Fruit fly (Drosophila melanogaster) whole organism, embryonic: ENCODE data around the gene HipHop.
A peak's percentile ranks its signal among the peaks of the same experiment; 100 is the strongest.

ENCODE experiments used
- Ada2b ChIP-seq: fragments of 200-800 bp; sonication (Bioruptor generic); IDR thresholded peaks from 2 replicates; pipeline ENCODE4 v1.3.6; 2022; ENCODE audit warnings: missing biosample characterization, missing genetic modification characterization
- Antp ChIP-seq: fragments of 200-800 bp; sonication (Bioruptor generic); optimal IDR thresholded peaks from 3 replicates; lab custom pipeline; 2016; ENCODE audit warnings: missing biosample characterization, missing genetic modification characterization
- Bteb2 ChIP-seq: fragments of 200-800 bp; sonication (Bioruptor generic); optimal IDR thresholded peaks from 2 replicates; lab custom pipeline; 2016; ENCODE audit warnings: missing biosample characterization, missing genetic modification characterization
- CG10321 ChIP-seq: fragments of 200-800 bp; sonication (Bioruptor generic); IDR thresholded peaks from 2 replicates; pipeline ENCODE4 v1.3.6; 2022; ENCODE audit warnings: missing biosample characterization, missing genetic modification characterization
- CG11696 ChIP-seq: fragments of 200-800 bp; sonication (Bioruptor generic); IDR thresholded peaks from 2 replicates; pipeline ENCODE4 v1.3.6; 2022; ENCODE audit warnings: missing biosample characterization, missing genetic modification characterization
- CG12391 ChIP-seq: fragments of 200-800 bp; sonication (Bioruptor generic); optimal IDR thresholded peaks from 3 replicates; lab custom pipeline; 2018; ENCODE audit warnings: missing biosample characterization, mild to moderate bottlenecking, missing genetic modification characterization, moderate library complexity
- CG12744 ChIP-seq: fragments of 200-800 bp; sonication (Bioruptor generic); optimal IDR thresholded peaks from 2 replicates; lab custom pipeline; 2016; ENCODE audit warnings: missing biosample characterization, missing genetic modification characterization
- CG14050 ChIP-seq: fragments of 200-800 bp; sonication (Bioruptor generic); IDR thresholded peaks from 3 replicates; pipeline ENCODE4 v1.3.6; 2022; ENCODE audit warnings: missing biosample characterization, missing genetic modification characterization
- CG14441 ChIP-seq: fragments of 200-800 bp; sonication (Bioruptor generic); IDR thresholded peaks from 2 replicates; pipeline ENCODE4 v1.3.6; 2022; ENCODE audit warnings: missing biosample characterization, missing genetic modification characterization
- CG15696 ChIP-seq: fragments of 200-800 bp; sonication (Bioruptor generic); optimal IDR thresholded peaks from 2 replicates; lab custom pipeline; 2019; ENCODE audit warnings: missing biosample characterization, mild to moderate bottlenecking, missing genetic modification characterization, moderate library complexity
- CG1602 ChIP-seq: fragments of 200-800 bp; sonication (Bioruptor generic); optimal IDR thresholded peaks from 3 replicates; lab custom pipeline; 2016; ENCODE audit warnings: missing biosample characterization, missing genetic modification characterization
- CG2120 ChIP-seq: fragments of 200-800 bp; sonication (Bioruptor generic); optimal IDR thresholded peaks from 3 replicates; lab custom pipeline; 2016; ENCODE audit warnings: missing biosample characterization, missing genetic modification characterization
- CG34224 ChIP-seq: fragments of 200-800 bp; sonication (Bioruptor generic); IDR thresholded peaks from 3 replicates; pipeline ENCODE4 v1.3.6; 2022; ENCODE audit warnings: missing biosample characterization, missing genetic modification characterization; ENCODE audit not compliant: partially characterized antibody
- CG4617 ChIP-seq: fragments of 200-800 bp; sonication (Bioruptor generic); optimal IDR thresholded peaks from 3 replicates; lab custom pipeline; 2016; ENCODE audit warnings: missing biosample characterization, missing genetic modification characterization, borderline replicate concordance
- CG5953 ChIP-seq: fragments of 200-800 bp; sonication (Bioruptor generic); IDR thresholded peaks from 2 replicates; pipeline ENCODE4 v1.3.6; 2022; ENCODE audit warnings: missing biosample characterization, missing genetic modification characterization
- CG6689 ChIP-seq: fragments of 200-800 bp; sonication (Bioruptor generic); IDR thresholded peaks from 2 replicates; pipeline ENCODE4 v1.3.6; 2022; ENCODE audit warnings: missing biosample characterization, missing genetic modification characterization
- CG6765 ChIP-seq: fragments of 200-800 bp; sonication (Bioruptor generic); optimal IDR thresholded peaks from 3 replicates; lab custom pipeline; 2017; ENCODE audit warnings: missing biosample characterization, mild to moderate bottlenecking, missing genetic modification characterization
- CG8089 ChIP-seq: fragments of 200-800 bp; sonication (Bioruptor generic); optimal IDR thresholded peaks from 3 replicates; lab custom pipeline; 2016; ENCODE audit warnings: missing biosample characterization, missing genetic modification characterization
- CG8924 ChIP-seq: fragments of 200-800 bp; optimal IDR thresholded peaks from 3 replicates; lab custom pipeline; 2019; ENCODE audit warnings: missing biosample characterization, mild to moderate bottlenecking, missing genetic modification characterization, moderate library complexity
- Chrac-16 ChIP-seq: fragments of 200-800 bp; sonication (Bioruptor generic); optimal IDR thresholded peaks from 3 replicates; lab custom pipeline; 2016; ENCODE audit warnings: missing biosample characterization, missing genetic modification characterization
- Dbx ChIP-seq: fragments of 200-800 bp; sonication (Bioruptor generic); IDR thresholded peaks from 3 replicates; pipeline ENCODE4 v1.3.6; 2022; ENCODE audit warnings: missing biosample characterization, missing genetic modification characterization
- Dek ChIP-seq: fragments of 200-800 bp; sonication (Bioruptor generic); optimal IDR thresholded peaks from 3 replicates; lab custom pipeline; 2019; ENCODE audit warnings: missing biosample characterization, mild to moderate bottlenecking, missing genetic modification characterization, moderate library complexity
- Dip2 ChIP-seq: fragments of 200-800 bp; sonication (Bioruptor generic); IDR thresholded peaks from 2 replicates; pipeline ENCODE4 v1.3.6; 2022; ENCODE audit warnings: missing biosample characterization, missing genetic modification characterization
- Drgx ChIP-seq: fragments of 200-800 bp; sonication (Bioruptor generic); IDR thresholded peaks from 2 replicates; pipeline ENCODE4 v1.3.6; 2022; ENCODE audit warnings: missing biosample characterization, missing genetic modification characterization
- HLHmδ ChIP-seq: fragments of 200-800 bp; sonication (Bioruptor generic); optimal IDR thresholded peaks from 2 replicates; lab custom pipeline; 2018; ENCODE audit warnings: missing biosample characterization, mild to moderate bottlenecking, missing genetic modification characterization, moderate library complexity
- Hr78 ChIP-seq, 2 experiments: fragments of 200-800 bp in 1 of 2; fragments of >200 bp in 1 of 2; sonication (Bioruptor generic) in 1 of 2; optimal IDR thresholded peaks; 2 replicates each; lab custom pipeline; 2017 to 2019; ENCODE audit warnings: missing biosample characterization in 2 of 2, missing genetic modification characterization in 2 of 2, mild to moderate bottlenecking in 1 of 2, moderate library complexity in 1 of 2
- Mes4 ChIP-seq: fragments of 200-800 bp; sonication (Bioruptor generic); optimal IDR thresholded peaks from 2 replicates; lab custom pipeline; 2016; ENCODE audit warnings: missing biosample characterization, missing genetic modification characterization
- Mrtf ChIP-seq: fragments of 200-800 bp; sonication (Bioruptor generic); IDR thresholded peaks from 3 replicates; pipeline ENCODE4 v1.3.6; 2022; ENCODE audit warnings: missing biosample characterization, missing genetic modification characterization
- NK7.1 ChIP-seq: fragments of 200-800 bp; sonication (Bioruptor generic); optimal IDR thresholded peaks from 3 replicates; lab custom pipeline; 2016; ENCODE audit warnings: missing biosample characterization, missing genetic modification characterization
- Nf-YA ChIP-seq: fragments of 200-800 bp; sonication (Bioruptor generic); IDR thresholded peaks from 2 replicates; pipeline ENCODE4 v1.3.6; 2022; ENCODE audit warnings: missing biosample characterization, missing genetic modification characterization
- PHDP ChIP-seq: fragments of 200-800 bp; sonication (Bioruptor generic); optimal IDR thresholded peaks from 3 replicates; lab custom pipeline; 2018; ENCODE audit warnings: missing biosample characterization, mild to moderate bottlenecking, missing genetic modification characterization, moderate library complexity
- Xbp1 ChIP-seq: fragments of 200-800 bp; sonication (Bioruptor generic); optimal IDR thresholded peaks from 3 replicates; lab custom pipeline; 2016; ENCODE audit warnings: missing biosample characterization, mild to moderate bottlenecking, missing genetic modification characterization
- Xrp1 ChIP-seq: fragments of 200-800 bp; sonication (Bioruptor generic); IDR thresholded peaks from 2 replicates; pipeline ENCODE4 v1.3.6; 2022; ENCODE audit warnings: missing biosample characterization, missing genetic modification characterization
- chm ChIP-seq: fragments of 200-800 bp; sonication (Bioruptor generic); IDR thresholded peaks from 2 replicates; pipeline ENCODE4 v1.3.6; 2022; ENCODE audit warnings: missing biosample characterization, missing genetic modification characterization
- chn ChIP-seq: fragments of 200-800 bp; sonication (Bioruptor generic); optimal IDR thresholded peaks from 2 replicates; lab custom pipeline; 2016; ENCODE audit warnings: missing biosample characterization, missing genetic modification characterization
- ci ChIP-seq: fragments of 200-800 bp; sonication (Bioruptor generic); IDR thresholded peaks from 3 replicates; pipeline ENCODE4 v1.3.6; 2022; ENCODE audit warnings: missing biosample characterization, missing genetic modification characterization
- danr ChIP-seq: fragments of 200-800 bp; sonication (Bioruptor generic); IDR thresholded peaks from 2 replicates; pipeline ENCODE4 v1.3.6; 2022; ENCODE audit warnings: missing biosample characterization, missing genetic modification characterization
- dpn ChIP-seq, 2 experiments: fragments of 200-800 bp; sonication (Bioruptor generic); optimal IDR thresholded peaks; 3 replicates each; lab custom pipeline; 2016; ENCODE audit warnings: missing biosample characterization in 2 of 2, missing genetic modification characterization in 2 of 2
- gcm ChIP-seq: fragments of 200-800 bp; sonication (Bioruptor generic); optimal IDR thresholded peaks from 2 replicates; lab custom pipeline; 2019; ENCODE audit warnings: missing biosample characterization, mild to moderate bottlenecking, missing genetic modification characterization, moderate library complexity
- her ChIP-seq: fragments of 200-800 bp; sonication (Bioruptor generic); optimal IDR thresholded peaks from 2 replicates; lab custom pipeline; 2016; ENCODE audit warnings: missing biosample characterization, missing genetic modification characterization
- insv ChIP-seq, 2 experiments: fragments of 200-800 bp; sonication (Bioruptor generic); optimal IDR thresholded peaks; 3 replicates each; lab custom pipeline; 2016 to 2018; ENCODE audit warnings: missing biosample characterization in 2 of 2, missing genetic modification characterization in 2 of 2
- jigr1 ChIP-seq: fragments of 200-800 bp; sonication (Bioruptor generic); IDR thresholded peaks from 3 replicates; pipeline ENCODE4 v1.3.6; 2022; ENCODE audit warnings: missing biosample characterization, missing genetic modification characterization
- mam ChIP-seq: fragments of 200-800 bp; sonication (Bioruptor generic); optimal IDR thresholded peaks from 3 replicates; lab custom pipeline; 2016; ENCODE audit warnings: missing biosample characterization, missing genetic modification characterization
- mirr ChIP-seq: fragments of 200-800 bp; sonication (Bioruptor generic); optimal IDR thresholded peaks from 3 replicates; lab custom pipeline; 2018; ENCODE audit warnings: missing biosample characterization, mild to moderate bottlenecking, missing genetic modification characterization
- nerfin-2 ChIP-seq: fragments of 200-800 bp; sonication (Bioruptor generic); IDR thresholded peaks from 2 replicates; pipeline ENCODE4 v1.3.6; 2022; ENCODE audit warnings: missing biosample characterization, missing genetic modification characterization; ENCODE audit not compliant: partially characterized antibody
- scrt ChIP-seq: fragments of 200-800 bp; sonication (Bioruptor generic); optimal IDR thresholded peaks from 2 replicates; lab custom pipeline; 2018; ENCODE audit warnings: missing biosample characterization, mild to moderate bottlenecking, missing genetic modification characterization, moderate library complexity
- tin ChIP-seq: fragments of 200-800 bp; sonication (Bioruptor generic); optimal IDR thresholded peaks from 3 replicates; lab custom pipeline; 2016; ENCODE audit warnings: missing biosample characterization, missing genetic modification characterization
- ttk ChIP-seq: fragments of 200-800 bp; sonication (Bioruptor generic); IDR thresholded peaks from 2 replicates; pipeline ENCODE4 v2.1.2; 2022; ENCODE audit warnings: missing biosample characterization, missing genetic modification characterization
- vfl ChIP-seq: fragments of 200-800 bp; sonication (Bioruptor generic); optimal IDR thresholded peaks from 2 replicates; lab custom pipeline; 2016; ENCODE audit warnings: missing biosample characterization, missing genetic modification characterization
- wek ChIP-seq: fragments of 200-800 bp; sonication (Bioruptor generic); optimal IDR thresholded peaks from 3 replicates; lab custom pipeline; 2018; ENCODE audit warnings: missing biosample characterization, mild to moderate bottlenecking, missing genetic modification characterization, moderate library complexity
- wor ChIP-seq: fragments of 200-800 bp; sonication (Bioruptor generic); IDR thresholded peaks from 2 replicates; pipeline ENCODE4 v1.3.6; 2022; ENCODE audit warnings: missing biosample characterization, missing genetic modification characterization
- zen ChIP-seq: fragments of 200-800 bp; sonication (Bioruptor generic); optimal IDR thresholded peaks from 3 replicates; lab custom pipeline; 2018; ENCODE audit warnings: missing biosample characterization, mild to moderate bottlenecking, missing genetic modification characterization, moderate library complexity
- zf30C ChIP-seq: fragments of 200-800 bp; sonication (Bioruptor generic); optimal IDR thresholded peaks from 3 replicates; lab custom pipeline; 2018; ENCODE audit warnings: missing biosample characterization, mild to moderate bottlenecking, missing genetic modification characterization

HipHop gene

DNA sequence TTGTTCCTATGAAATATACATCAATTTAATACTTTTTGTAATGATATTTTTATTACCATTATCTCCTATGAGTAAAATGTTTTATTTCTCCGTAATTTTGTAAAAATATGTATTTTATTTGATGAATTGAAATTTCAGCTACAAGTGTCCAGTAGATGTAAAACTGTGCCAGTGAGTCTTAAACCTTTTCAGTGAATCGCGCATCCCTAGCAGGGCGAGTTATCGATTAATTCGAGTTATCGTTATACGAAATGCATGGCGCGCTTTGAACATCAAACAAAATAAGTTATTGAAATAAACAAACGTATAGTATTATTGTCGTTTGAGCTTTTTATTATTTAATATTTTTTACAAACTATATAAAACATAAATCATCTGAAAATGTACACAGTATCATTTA lies 7.3 kb downstream of the HipHop start (continued):
- TF ChIP-seq gcm (GFP tag; lab: Kevin White, UChicago) (no peak), CG34224 (peak; percentile 75), CG8924 (tag; lab: Kevin White, UChicago) (no peak), wek (GFP tag; lab: Kevin White, UChicago) (no peak), insv (GFP tag; optimal IDR thresholded peaks at IDR 0.05; lab: Kevin White, UChicago) (peak in 1 of 2 experiments; percentile 34), zen (tag; lab: Kevin White, UChicago) (no peak), CG14441 (GFP tag; lab: Robert Waterston, UW) (no peak), NK7.1 (GFP tag; lab: Kevin White, UChicago) (no peak), Drgx (no peak), CG15696 (tag; lab: Kevin White, UChicago) (no peak), chm (GFP tag; lab: Robert Waterston, UW) (no peak), zf30C (GFP tag; lab: Kevin White, UChicago) (no peak), Hr78 (GFP tag; optimal IDR thresholded peaks at IDR 0.05; lab: Kevin White, UChicago) (no peak), CG6765 (GFP tag; lab: Kevin White, UChicago) (no peak), Xrp1 (no peak), Antp (no peak), chn (GFP tag; lab: Kevin White, UChicago) (no peak), wor (GFP tag; lab: Robert Waterston, UW) (no peak), PHDP (tag; lab: Kevin White, UChicago) (no peak), nerfin-2 (GFP tag; lab: Robert Waterston, UW) (peak; percentile 67), Dek (tag; lab: Kevin White, UChicago) (no peak), CG14050 (GFP tag; lab: Robert Waterston, UW) (no peak), CG4617 (GFP tag; lab: Kevin White, UChicago) (no peak), dpn (GFP tag; optimal IDR thresholded peaks at IDR 0.05; lab: Kevin White, UChicago) (no peak), Chrac-16 (no peak), vfl (GFP tag; lab: Kevin White, UChicago) (no peak), Dip2 (GFP tag; lab: Robert Waterston, UW) (no peak), mirr (no peak), CG8089 (GFP tag; lab: Kevin White, UChicago) (no peak), Ada2b (GFP tag; lab: Robert Waterston, UW) (no peak), ci (GFP tag; lab: Robert Waterston, UW) (no peak), Mes4 (GFP tag; lab: Kevin White, UChicago) (no peak), danr (GFP tag; lab: Robert Waterston, UW) (no peak), Xbp1 (GFP tag; lab: Kevin White, UChicago) (no peak), her (GFP tag; lab: Kevin White, UChicago) (no peak), HLHmδ (no peak), CG10321 (no peak), CG12744 (GFP tag; lab: Kevin White, UChicago) (no peak), jigr1 (no peak), tin (GFP tag; lab: Kevin White, UChicago) (no peak), Bteb2 (GFP tag; lab: Kevin White, UChicago) (no peak), CG6689 (no peak), ttk (GFP tag; lab: Robert Waterston, UW) (no peak), CG11696 (GFP tag; lab: Robert Waterston, UW) (no peak), CG2120 (peak; percentile 7), CG1602 (GFP tag; lab: Kevin White, UChicago) (no peak), mam (no peak), scrt (peak; percentile 97), Mrtf (GFP tag; lab: Robert Waterston, UW) (no peak), CG5953 (GFP tag; lab: Robert Waterston, UW) (no peak), Dbx (no peak), Nf-YA (GFP tag; lab: Robert Waterston, UW) (no peak), CG12391 (tag; lab: Kevin White, UChicago) (no peak)
